Worm (Caenorhabditis elegans): ENCODE data around the gene clec-212.

- TF ChIP-seq zag-1 (tag; optimal IDR thresholded peaks at IDR 0.05) (no peak), ama-1 (optimal IDR thresholded peaks at IDR 0.05) (no peak), nhr-11 (tag; optimal IDR thresholded peaks at IDR 0.05) (no peak), nhr-237 (tag; optimal IDR thresholded peaks at IDR 0.05) (no peak), fos-1 (tag; optimal IDR thresholded peaks at IDR 0.05) (no peak), ztf-4 (tag; optimal IDR thresholded peaks at IDR 0.05) (no peak)
Observed at ce11 chrV:7603404-7603803, 33.2 kb upstream of the clec-212 start, which contains the start of gene C50E3.11.
